Fruit fly (Drosophila melanogaster) whole organism, embryonic: ENCODE data around the gene CG13144.

Experiments
- Aef1 ChIP-seq: fragments of 200-800 bp; sonication (Bioruptor generic); IDR thresholded peaks from 3 replicates; pipeline ENCODE4 v1.3.6; 2022; ENCODE audit warnings: missing biosample characterization, missing genetic modification characterization
- Asciz ChIP-seq: fragments of 200-800 bp; sonication (Bioruptor generic); optimal IDR thresholded peaks from 2 replicates; lab custom pipeline; 2017; ENCODE audit warnings: missing biosample characterization, mild to moderate bottlenecking, missing genetic modification characterization, missing genetic modification reagents
- CG10147 ChIP-seq: fragments of 200-800 bp; sonication (Bioruptor generic); optimal IDR thresholded peaks from 2 replicates; lab custom pipeline; 2019; ENCODE audit warnings: missing biosample characterization, mild to moderate bottlenecking, missing genetic modification characterization, moderate library complexity
- CG1024 ChIP-seq: fragments of 200-800 bp; sonication (Bioruptor generic); IDR thresholded peaks from 2 replicates; pipeline ENCODE4 v1.3.6; 2022; ENCODE audit warnings: missing biosample characterization, missing genetic modification characterization
- CG10321 ChIP-seq: fragments of 200-800 bp; sonication (Bioruptor generic); IDR thresholded peaks from 2 replicates; pipeline ENCODE4 v1.3.6; 2022; ENCODE audit warnings: missing biosample characterization, missing genetic modification characterization
- CG12299 ChIP-seq: fragments of 200-800 bp; sonication (Bioruptor generic); optimal IDR thresholded peaks from 2 replicates; lab custom pipeline; 2018; ENCODE audit warnings: missing biosample characterization, mild to moderate bottlenecking, missing genetic modification characterization
- CG13296 ChIP-seq: fragments of 200-800 bp; sonication (Bioruptor generic); optimal IDR thresholded peaks from 3 replicates; lab custom pipeline; 2018; ENCODE audit warnings: missing biosample characterization, mild to moderate bottlenecking, missing genetic modification characterization
- CG13424 ChIP-seq: fragments of 200-800 bp; sonication (Bioruptor generic); optimal IDR thresholded peaks from 2 replicates; lab custom pipeline; 2019; ENCODE audit warnings: missing biosample characterization, mild to moderate bottlenecking, missing genetic modification characterization, moderate library complexity
- CG15073 ChIP-seq: fragments of 200-800 bp; sonication (Bioruptor generic); optimal IDR thresholded peaks from 2 replicates; lab custom pipeline; 2016; ENCODE audit warnings: missing biosample characterization, missing genetic modification characterization
- CG1603 ChIP-seq: fragments of 200-800 bp; sonication (Bioruptor generic); optimal IDR thresholded peaks from 2 replicates; lab custom pipeline; 2019; ENCODE audit warnings: missing biosample characterization, mild to moderate bottlenecking, missing genetic modification characterization, moderate library complexity
- CG17186 ChIP-seq: fragments of 200-800 bp; sonication (Bioruptor generic); optimal IDR thresholded peaks from 3 replicates; lab custom pipeline; 2017; ENCODE audit warnings: missing biosample characterization, missing genetic modification reagents, missing genetic modification characterization
- CG18764 ChIP-seq: fragments of 200-800 bp; sonication (Bioruptor generic); optimal IDR thresholded peaks from 3 replicates; lab custom pipeline; 2016; ENCODE audit warnings: missing biosample characterization, missing genetic modification characterization
- CG3281 ChIP-seq: fragments of 200-800 bp; sonication (Bioruptor generic); optimal IDR thresholded peaks from 3 replicates; lab custom pipeline; 2017; ENCODE audit warnings: missing biosample characterization, mild to moderate bottlenecking, missing genetic modification characterization
- CG33213 ChIP-seq: fragments of 200-800 bp; sonication (Bioruptor generic); optimal IDR thresholded peaks from 3 replicates; lab custom pipeline; 2016; ENCODE audit warnings: missing biosample characterization, missing genetic modification characterization
- CG4730 ChIP-seq: fragments of 200-800 bp; sonication (Bioruptor generic); IDR thresholded peaks from 2 replicates; pipeline ENCODE4 v1.3.6; 2022; ENCODE audit warnings: missing biosample characterization, missing genetic modification characterization
- CG6683 ChIP-seq: fragments of 200-800 bp; sonication (Bioruptor generic); optimal IDR thresholded peaks from 2 replicates; lab custom pipeline; 2017; ENCODE audit warnings: missing biosample characterization, mild to moderate bottlenecking, missing genetic modification characterization, missing genetic modification reagents
- CG8290 ChIP-seq, 3 experiments: fragments of 200-800 bp; sonication (Bioruptor generic); optimal IDR thresholded peaks; 2 replicates each; lab custom pipeline; 2016 to 2019; ENCODE audit warnings: missing biosample characterization in 3 of 3, missing genetic modification characterization in 3 of 3, mild to moderate bottlenecking in 2 of 3, moderate library complexity in 1 of 3
- CG8924 ChIP-seq: fragments of 200-800 bp; optimal IDR thresholded peaks from 3 replicates; lab custom pipeline; 2019; ENCODE audit warnings: missing biosample characterization, mild to moderate bottlenecking, missing genetic modification characterization, moderate library complexity
- Dbx ChIP-seq: fragments of 200-800 bp; sonication (Bioruptor generic); IDR thresholded peaks from 3 replicates; pipeline ENCODE4 v1.3.6; 2022; ENCODE audit warnings: missing biosample characterization, missing genetic modification characterization
- Dll ChIP-seq: fragments of 200-800 bp; sonication (Bioruptor generic); IDR thresholded peaks from 4 replicates; pipeline ENCODE4 v1.3.6; 2022; ENCODE audit warnings: missing biosample characterization, missing genetic modification characterization; ENCODE audit not compliant: partially characterized antibody
- Gug ChIP-seq: fragments of 200-800 bp; sonication (Bioruptor generic); IDR thresholded peaks from 4 replicates; pipeline ENCODE4 v1.3.6; 2022; ENCODE audit warnings: missing biosample characterization, missing genetic modification characterization
- Hey ChIP-seq: fragments of 200-800 bp; sonication (Bioruptor generic); optimal IDR thresholded peaks from 3 replicates; lab custom pipeline; 2018; ENCODE audit warnings: missing biosample characterization, mild to moderate bottlenecking, missing genetic modification characterization
- HmgZ ChIP-seq: fragments of 200-800 bp; sonication (Bioruptor generic); optimal IDR thresholded peaks from 2 replicates; lab custom pipeline; 2018; ENCODE audit warnings: missing biosample characterization, mild to moderate bottlenecking, missing genetic modification characterization
- MESR4 ChIP-seq: fragments of 200-800 bp; sonication (Bioruptor generic); optimal IDR thresholded peaks from 2 replicates; lab custom pipeline; 2018; ENCODE audit warnings: missing biosample characterization, mild to moderate bottlenecking, missing genetic modification characterization, moderate library complexity
- Trl ChIP-seq, 3 experiments: fragments of >200 bp in 2 of 3; fragments of 200-800 bp in 1 of 3; sonication (Bioruptor generic) in 1 of 3; optimal IDR thresholded peaks; 2 replicates in 1 of 3; 3 replicates in 2 of 3; lab custom pipeline; 2016 to 2017; ENCODE audit warnings: missing biosample characterization in 1 of 3, missing genetic modification characterization in 1 of 3
- Vsx1 ChIP-seq: fragments of 200-800 bp; sonication (Bioruptor generic); optimal IDR thresholded peaks from 2 replicates; lab custom pipeline; 2017; ENCODE audit warnings: missing biosample characterization, mild to moderate bottlenecking, missing genetic modification characterization, missing genetic modification reagents
- Xbp1 ChIP-seq: fragments of 200-800 bp; sonication (Bioruptor generic); optimal IDR thresholded peaks from 3 replicates; lab custom pipeline; 2016; ENCODE audit warnings: missing biosample characterization, mild to moderate bottlenecking, missing genetic modification characterization
- Xrp1 ChIP-seq: fragments of 200-800 bp; sonication (Bioruptor generic); IDR thresholded peaks from 2 replicates; pipeline ENCODE4 v1.3.6; 2022; ENCODE audit warnings: missing biosample characterization, missing genetic modification characterization
- cg ChIP-seq: fragments of 200-800 bp; sonication (Bioruptor generic); optimal IDR thresholded peaks from 3 replicates; lab custom pipeline; 2019; ENCODE audit warnings: missing biosample characterization, mild to moderate bottlenecking, missing genetic modification characterization, moderate library complexity
- ci ChIP-seq: fragments of 200-800 bp; sonication (Bioruptor generic); IDR thresholded peaks from 3 replicates; pipeline ENCODE4 v1.3.6; 2022; ENCODE audit warnings: missing biosample characterization, missing genetic modification characterization
- dan ChIP-seq: fragments of 200-800 bp; sonication (Bioruptor generic); IDR thresholded peaks from 2 replicates; pipeline ENCODE4 v1.3.6; 2022; ENCODE audit warnings: missing biosample characterization, missing genetic modification characterization
- dmrt11E ChIP-seq: fragments of 200-800 bp; sonication (Bioruptor generic); optimal IDR thresholded peaks from 3 replicates; lab custom pipeline; 2018; ENCODE audit warnings: missing biosample characterization, mild to moderate bottlenecking, missing genetic modification characterization, moderate library complexity
- ems ChIP-seq: fragments of 200-800 bp; sonication (Bioruptor generic); optimal IDR thresholded peaks from 3 replicates; lab custom pipeline; 2016; ENCODE audit warnings: missing biosample characterization, missing genetic modification characterization
- en ChIP-seq: fragments of 200-800 bp; sonication (Bioruptor generic); optimal IDR thresholded peaks from 2 replicates; lab custom pipeline; 2016; ENCODE audit warnings: missing biosample characterization, missing genetic modification characterization
- fd3F ChIP-seq: fragments of 200-800 bp; sonication (Bioruptor generic); optimal IDR thresholded peaks from 2 replicates; lab custom pipeline; 2018; ENCODE audit warnings: missing biosample characterization, mild to moderate bottlenecking, missing genetic modification characterization, moderate library complexity
- mld ChIP-seq: fragments of 200-800 bp; sonication (Bioruptor generic); IDR thresholded peaks from 3 replicates; pipeline ENCODE4 v1.3.6; 2022; ENCODE audit warnings: missing biosample characterization, missing genetic modification characterization; ENCODE audit not compliant: partially characterized antibody
- psq ChIP-seq: fragments of 200-800 bp; sonication (Bioruptor generic); optimal IDR thresholded peaks from 2 replicates; lab custom pipeline; 2017; ENCODE audit warnings: missing biosample characterization, missing genetic modification characterization
- schlank ChIP-seq: fragments of 200-800 bp; sonication (Bioruptor generic); optimal IDR thresholded peaks from 2 replicates; lab custom pipeline; 2018; ENCODE audit warnings: missing biosample characterization, mild to moderate bottlenecking, missing genetic modification characterization
- shn ChIP-seq: fragments of 200-800 bp; sonication (Bioruptor generic); optimal IDR thresholded peaks from 3 replicates; lab custom pipeline; 2016; ENCODE audit warnings: missing biosample characterization, missing genetic modification characterization
- slou ChIP-seq: fragments of 200-800 bp; sonication (Bioruptor generic); optimal IDR thresholded peaks from 3 replicates; lab custom pipeline; 2016; ENCODE audit warnings: missing biosample characterization, missing genetic modification characterization
- sqz ChIP-seq: fragments of 200-800 bp; sonication (Bioruptor generic); optimal IDR thresholded peaks from 3 replicates; lab custom pipeline; 2018; ENCODE audit warnings: missing biosample characterization, mild to moderate bottlenecking, missing genetic modification characterization
- tin ChIP-seq: fragments of 200-800 bp; sonication (Bioruptor generic); optimal IDR thresholded peaks from 3 replicates; lab custom pipeline; 2016; ENCODE audit warnings: missing biosample characterization, missing genetic modification characterization
- tio ChIP-seq: fragments of 200-800 bp; sonication (Bioruptor generic); optimal IDR thresholded peaks from 2 replicates; lab custom pipeline; 2017; ENCODE audit warnings: missing biosample characterization, missing genetic modification characterization, inconsistent platforms
- ttk ChIP-seq: fragments of 200-800 bp; sonication (Bioruptor generic); IDR thresholded peaks from 2 replicates; pipeline ENCODE4 v2.1.2; 2022; ENCODE audit warnings: missing biosample characterization, missing genetic modification characterization
- unc-4 ChIP-seq: fragments of 200-800 bp; sonication (Bioruptor generic); IDR thresholded peaks from 2 replicates; pipeline ENCODE4 v1.3.6; 2022; ENCODE audit warnings: missing biosample characterization, missing genetic modification characterization; ENCODE audit not compliant: partially characterized antibody
- unpg ChIP-seq: fragments of 200-800 bp; sonication (Bioruptor generic); optimal IDR thresholded peaks from 3 replicates; lab custom pipeline; 2018; ENCODE audit warnings: missing biosample characterization, mild to moderate bottlenecking, missing genetic modification characterization, moderate library complexity
- vfl ChIP-seq: fragments of 200-800 bp; sonication (Bioruptor generic); optimal IDR thresholded peaks from 2 replicates; lab custom pipeline; 2016; ENCODE audit warnings: missing biosample characterization, missing genetic modification characterization
- zen ChIP-seq: fragments of 200-800 bp; sonication (Bioruptor generic); optimal IDR thresholded peaks from 3 replicates; lab custom pipeline; 2018; ENCODE audit warnings: missing biosample characterization, mild to moderate bottlenecking, missing genetic modification characterization, moderate library complexity

The CG13144 gene

DNA sequence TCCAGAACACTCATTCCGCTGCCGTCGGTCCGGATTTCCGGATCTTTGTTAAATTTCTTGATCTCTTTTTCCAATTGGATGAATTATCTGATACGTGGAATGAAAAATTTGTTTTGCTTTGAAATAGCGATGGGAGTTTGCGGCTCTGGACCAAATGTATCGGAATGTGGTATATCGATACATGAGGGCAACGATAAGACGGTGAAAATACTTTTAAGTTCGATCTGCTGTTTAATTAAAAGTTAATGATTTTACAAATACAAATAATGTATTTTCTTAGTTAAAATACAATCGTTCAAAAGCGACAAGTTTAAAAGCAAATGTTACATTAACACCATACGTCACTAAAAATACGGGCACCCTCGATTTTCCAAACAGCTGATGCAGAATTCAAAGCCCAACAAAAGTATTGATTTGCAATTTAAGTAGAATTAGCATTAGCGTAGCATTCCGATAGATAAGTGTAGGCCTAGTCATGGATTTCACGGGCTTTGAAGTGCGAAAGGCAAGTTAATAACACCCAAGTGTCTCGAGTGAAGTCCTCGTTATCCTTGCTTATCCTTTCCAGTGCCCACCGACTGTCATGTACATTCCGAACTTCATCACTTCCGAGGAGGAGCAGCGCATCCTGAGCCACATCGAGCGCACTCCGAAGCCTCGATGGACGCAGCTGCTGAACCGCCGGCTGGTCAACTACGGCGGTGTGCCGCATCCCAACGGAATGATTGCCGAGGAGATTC lies 2.6 kb downstream of the CG13144 start, which contains the start of the genes Cog4 and CG6144 (continued):
- TF ChIP-seq unpg (GFP tag; lab: Kevin White, UChicago) (no peak), Dbx (GFP tag; lab: Robert Waterston, UW) (peak; percentile 68; the same call in 2 of the 3 replicates), CG8924 (tag; lab: Kevin White, UChicago) (no peak), unc-4 (GFP tag; lab: Robert Waterston, UW) (peak; percentile 83), CG18764 (GFP tag; lab: Kevin White, UChicago) (no peak), mld (GFP tag; lab: Robert Waterston, UW) (no peak), vfl (GFP tag; lab: Kevin White, UChicago) (no peak), CG10147 (no peak), dmrt11E (tag; lab: Kevin White, UChicago) (no peak), CG1603 (no peak), CG13296 (GFP tag; lab: Kevin White, UChicago) (no peak), Dll (GFP tag; lab: Robert Waterston, UW) (peak; percentile 91), tin (GFP tag; lab: Kevin White, UChicago) (peak; percentile 2), CG8290 (GFP tag; optimal IDR thresholded peaks at IDR 0.05; lab: Kevin White, UChicago) (no peak), CG8290 (tag; optimal IDR thresholded peaks at IDR 0.05; lab: Kevin White, UChicago) (no peak), slou (GFP tag; lab: Kevin White, UChicago) (no peak), CG6683 (GFP tag; lab: Kevin White, UChicago) (no peak), tio (GFP tag; lab: Kevin White, UChicago) (no peak), HmgZ (tag; lab: Kevin White, UChicago) (no peak), Xbp1 (peak; percentile 37), MESR4 (GFP tag; lab: Kevin White, UChicago) (peak; percentile 31), Gug (GFP tag; lab: Robert Waterston, UW) (no peak), CG17186 (GFP tag; lab: Kevin White, UChicago) (no peak), fd3F (no peak), CG1024 (GFP tag; lab: Robert Waterston, UW) (no peak), ems (GFP tag; lab: Kevin White, UChicago) (no peak), Trl (optimal IDR thresholded peaks at IDR 0.05; lab: Kevin White, UChicago) (no peak), Trl (GFP tag; optimal IDR thresholded peaks at IDR 0.05; lab: Kevin White, UChicago) (peak; percentile 62), ttk (GFP tag; lab: Robert Waterston, UW) (no peak), sqz (GFP tag; lab: Kevin White, UChicago) (no peak), schlank (no peak), zen (no peak), dan (GFP tag; lab: Robert Waterston, UW) (no peak), Vsx1 (no peak), CG15073 (GFP tag; lab: Kevin White, UChicago) (no peak), ci (GFP tag; lab: Robert Waterston, UW) (0 out of 3 replicates have a peak, but pooled peaks have one; percentile 34), Xrp1 (GFP tag; lab: Robert Waterston, UW) (peak; percentile 53; the same call in 1 of the 2 replicates), CG4730 (no peak), Aef1 (GFP tag; lab: Robert Waterston, UW) (0 out of 3 replicates have a peak, but pooled peaks have one; percentile 17), en (GFP tag; lab: Kevin White, UChicago) (no peak), cg (no peak), CG12299 (tag; lab: Kevin White, UChicago) (no peak), shn (GFP tag; lab: Kevin White, UChicago) (no peak), CG10321 (GFP tag; lab: Robert Waterston, UW) (no peak), CG3281 (GFP tag; lab: Kevin White, UChicago) (no peak), Hey (tag; lab: Kevin White, UChicago) (no peak), CG13424 (tag; lab: Kevin White, UChicago) (peak; percentile 30), CG33213 (GFP tag; lab: Kevin White, UChicago) (no peak), psq (GFP tag; lab: Kevin White, UChicago) (no peak), Asciz (no peak)
